Fruit fly (Drosophila melanogaster) whole organism, wandering third instar larva: ENCODE results near the gene Cf2.

Source experiments
- OdsH ChIP-seq: fragments of 200-800 bp; sonication (Bioruptor generic); optimal IDR thresholded peaks from 2 replicates; lab custom pipeline; 2016; ENCODE audit warnings: missing biosample characterization, mild to moderate bottlenecking, missing genetic modification characterization
- lola ChIP-seq: fragments of >200 bp; optimal IDR thresholded peaks from 2 replicates; lab custom pipeline; 2017; ENCODE audit warnings: missing biosample characterization, missing genetic modification characterization
- sv ChIP-seq: fragments of 200-800 bp; sonication (Bioruptor generic); optimal IDR thresholded peaks from 3 replicates; lab custom pipeline; 2016; ENCODE audit warnings: missing biosample characterization, missing genetic modification characterization

- TF ChIP-seq lola (GFP tag; lab: Kevin White, UChicago) (no peak), OdsH (GFP tag; lab: Kevin White, UChicago) (no peak), sv (GFP tag; lab: Kevin White, UChicago) (no peak)
Observed at dm6 chr2L:4865400-4865799, 17.5 kb downstream of the Cf2 start.
